Worm (Caenorhabditis elegans) whole organism, late embryonic: ENCODE results near the gene otpl-8.

ENCODE experiments used
- F13H6.1 ChIP-seq: sonication (generic microtip); optimal IDR thresholded peaks from 2 replicates; lab custom pipeline; 2016; ENCODE audit warnings: missing genetic modification characterization, missing compliant biosample characterization
- K09A11.1 ChIP-seq: sonication (generic microtip); optimal IDR thresholded peaks from 2 replicates; lab custom pipeline; 2017; ENCODE audit warnings: antibody characterized with exemption, mild to moderate bottlenecking, missing genetic modification characterization, missing compliant biosample characterization; ENCODE audit not compliant: insufficient read depth
- T23F11.4 ChIP-seq: fragments of 200-800 bp; sonication (Bioruptor generic); optimal IDR thresholded peaks from 2 replicates; lab custom pipeline; 2018; ENCODE audit warnings: mild to moderate bottlenecking, missing genetic modification characterization, missing compliant biosample characterization
- Y22D7AL.16 ChIP-seq: sonication (generic microtip); optimal IDR thresholded peaks from 2 replicates; lab custom pipeline; 2016; ENCODE audit warnings: missing genetic modification characterization, missing compliant biosample characterization
- ama-1 ChIP-seq: fragments of 150-350 bp; optimal IDR thresholded peaks from 2 replicates; lab custom pipeline; 2014
- ceh-14 ChIP-seq: sonication (generic microtip); optimal IDR thresholded peaks from 2 replicates; lab custom pipeline; 2016; ENCODE audit warnings: missing genotype, missing genetic modification characterization, missing compliant biosample characterization
- ceh-19 ChIP-seq: fragments of 200-800 bp; sonication (Bioruptor generic); optimal IDR thresholded peaks from 2 replicates; lab custom pipeline; 2018; ENCODE audit warnings: mild to moderate bottlenecking, missing genetic modification characterization, missing compliant biosample characterization
- ceh-31 ChIP-seq: sonication (generic microtip); optimal IDR thresholded peaks from 2 replicates; lab custom pipeline; 2016; ENCODE audit warnings: missing genetic modification characterization, missing compliant biosample characterization
- ceh-34 ChIP-seq: sonication (generic microtip); optimal IDR thresholded peaks from 2 replicates; lab custom pipeline; 2016; ENCODE audit warnings: mild to moderate bottlenecking, missing genetic modification characterization, missing compliant biosample characterization
- ceh-45 ChIP-seq: fragments of 200-800 bp; sonication (Bioruptor generic); IDR thresholded peaks from 2 replicates; pipeline ENCODE4 v1.3.6; 2022; ENCODE audit warnings: missing genetic modification reagents, missing genetic modification characterization, missing compliant biosample characterization
- ceh-6 ChIP-seq: fragments of 200-800 bp; sonication (Bioruptor generic); optimal IDR thresholded peaks from 2 replicates; lab custom pipeline; 2018; ENCODE audit warnings: mild to moderate bottlenecking, missing genetic modification characterization, missing compliant biosample characterization
- ceh-9 ChIP-seq: sonication (generic microtip); optimal IDR thresholded peaks from 2 replicates; lab custom pipeline; 2016; ENCODE audit warnings: mild to moderate bottlenecking, missing genetic modification characterization, inconsistent platforms, missing compliant biosample characterization
- dmd-4 ChIP-seq: sonication (generic microtip); optimal IDR thresholded peaks from 2 replicates; lab custom pipeline; 2016; ENCODE audit warnings: borderline replicate concordance, missing genetic modification characterization, missing compliant biosample characterization
- ets-4 ChIP-seq: sonication (generic microtip); optimal IDR thresholded peaks from 2 replicates; lab custom pipeline; 2016; ENCODE audit warnings: missing genetic modification characterization, missing compliant biosample characterization
- eyg-1 ChIP-seq: sonication (generic microtip); optimal IDR thresholded peaks from 2 replicates; lab custom pipeline; 2016; ENCODE audit warnings: missing genotype, missing genetic modification characterization, missing compliant biosample characterization
- fkh-10 ChIP-seq: fragments of 150-350 bp; optimal IDR thresholded peaks from 2 replicates; lab custom pipeline; 2014; ENCODE audit warnings: missing biosample characterization, missing genetic modification reagents, missing genetic modification characterization
- fkh-6 ChIP-seq: sonication (generic microtip); optimal IDR thresholded peaks from 2 replicates; lab custom pipeline; 2016; ENCODE audit warnings: missing genetic modification characterization, missing compliant biosample characterization
- hlh-30 ChIP-seq: sonication (generic microtip); optimal IDR thresholded peaks from 2 replicates; lab custom pipeline; 2017; ENCODE audit warnings: antibody characterized with exemption, missing genetic modification characterization, missing compliant biosample characterization; ENCODE audit not compliant: insufficient read depth
- hlh-8 ChIP-seq: sonication (generic microtip); optimal IDR thresholded peaks from 2 replicates; lab custom pipeline; 2016; ENCODE audit warnings: missing genotype, missing genetic modification characterization, missing compliant biosample characterization
- lim-6 ChIP-seq: sonication (generic microtip); optimal IDR thresholded peaks from 2 replicates; lab custom pipeline; 2016; ENCODE audit warnings: missing genetic modification characterization, missing compliant biosample characterization
- lin-11 ChIP-seq: fragments of 200-800 bp; sonication (Bioruptor generic); optimal IDR thresholded peaks from 2 replicates; lab custom pipeline; 2018; ENCODE audit warnings: mild to moderate bottlenecking, missing genetic modification characterization, missing compliant biosample characterization
- madf-2 ChIP-seq: sonication (generic microtip); optimal IDR thresholded peaks from 2 replicates; lab custom pipeline; 2017; ENCODE audit warnings: missing genetic modification characterization, missing compliant biosample characterization
- npax-4 ChIP-seq: sonication (generic microtip); optimal IDR thresholded peaks from 2 replicates; lab custom pipeline; 2016; ENCODE audit warnings: missing genetic modification characterization, missing compliant biosample characterization
- odd-2 ChIP-seq: sonication (generic microtip); optimal IDR thresholded peaks from 2 replicates; lab custom pipeline; 2017; ENCODE audit warnings: antibody characterized with exemption, mild to moderate bottlenecking, missing genetic modification characterization, missing compliant biosample characterization
- pag-3 ChIP-seq: sonication (generic microtip); optimal IDR thresholded peaks from 2 replicates; lab custom pipeline; 2016; ENCODE audit warnings: missing compliant biosample characterization, missing genetic modification characterization, borderline replicate concordance
- pha-2 ChIP-seq: sonication (generic microtip); optimal IDR thresholded peaks from 2 replicates; lab custom pipeline; 2017; ENCODE audit warnings: mild to moderate bottlenecking, missing genetic modification characterization, missing compliant biosample characterization
- pqm-1 ChIP-seq: sonication (generic microtip); optimal IDR thresholded peaks from 2 replicates; lab custom pipeline; 2016; ENCODE audit warnings: missing genetic modification characterization, missing compliant biosample characterization
- sdc-2 ChIP-seq: sonication (generic microtip); optimal IDR thresholded peaks from 2 replicates; lab custom pipeline; 2016; ENCODE audit warnings: missing genotype, missing genetic modification characterization, missing compliant biosample characterization
- sox-4 ChIP-seq: sonication (generic microtip); optimal IDR thresholded peaks from 2 replicates; lab custom pipeline; 2017; ENCODE audit warnings: mild to moderate bottlenecking, missing genetic modification characterization, inconsistent platforms, missing compliant biosample characterization
- tbx-2 ChIP-seq: sonication (generic microtip); optimal IDR thresholded peaks from 2 replicates; lab custom pipeline; 2016; ENCODE audit warnings: missing genetic modification characterization, missing compliant biosample characterization
- tbx-7 ChIP-seq: sonication (generic microtip); optimal IDR thresholded peaks from 2 replicates; lab custom pipeline; 2016; ENCODE audit warnings: missing genotype, missing genetic modification characterization, missing compliant biosample characterization
- ttx-3 ChIP-seq: sonication (generic microtip); optimal IDR thresholded peaks from 2 replicates; lab custom pipeline; 2016; ENCODE audit warnings: missing genetic modification reagents, missing genetic modification characterization, missing compliant biosample characterization
- unc-3 ChIP-seq, 2 experiments: fragments of 200-800 bp in 1 of 2; sonication (Bioruptor generic) in 1 of 2; sonication (generic microtip) in 1 of 2; conservative IDR thresholded peaks in 1 of 2; optimal IDR thresholded peaks in 1 of 2; 2 replicates each; pipeline versions ENCODE4 v1.3.6 to Lab custom; 2016 to 2022; ENCODE audit warnings: missing compliant biosample characterization in 2 of 2, missing genetic modification characterization in 2 of 2, missing genetic modification reagents in 1 of 2
- ztf-16 ChIP-seq: sonication (generic microtip); optimal IDR thresholded peaks from 2 replicates; lab custom pipeline; 2017; ENCODE audit warnings: missing genetic modification characterization, missing compliant biosample characterization

The otpl-8 gene

DNA sequence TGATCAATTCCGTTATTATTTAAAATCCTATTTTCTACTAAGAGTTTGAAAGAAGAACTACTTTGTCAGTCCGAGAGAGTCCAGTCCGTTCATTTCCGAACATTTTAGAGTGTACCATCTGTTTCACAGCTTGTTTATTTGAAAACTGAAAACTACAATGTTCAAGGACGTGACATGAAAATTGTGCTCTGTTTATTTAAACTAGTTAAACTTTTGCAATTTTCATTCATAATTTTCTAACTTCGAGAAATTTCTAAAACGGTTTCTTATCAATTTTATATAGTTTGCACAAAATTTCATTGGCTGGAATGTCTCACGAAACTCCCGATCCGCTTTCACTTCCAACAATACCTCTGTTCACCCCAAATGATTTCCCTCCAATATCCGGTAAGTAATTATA, 9.7 kb upstream of the otpl-8 start, which contains the start of gene C04B4.1:
Gene C04B4.1, plus strand, starts transcription at position 301 of the 400 bp plus-strand sequence.
- TF ChIP-seq ceh-14 (tag; lab: Kevin White, UChicago) (no peak), ztf-16 (no peak), npax-4 (tag; lab: Kevin White, UChicago) (no peak), tbx-7 (tag; lab: Kevin White, UChicago) (no peak), madf-2 (tag; lab: Kevin White, UChicago) (no peak), lin-11 (tag; lab: Kevin White, UChicago) (no peak), tbx-2 (no peak), hlh-8 (tag; lab: Kevin White, UChicago) (no peak), ama-1 (lab: Kevin White, UChicago) (no peak), K09A11.1 (tag; lab: Kevin White, UChicago) (no peak), fkh-10 (GFP tag; lab: Kevin White, UChicago) (no peak), sox-4 (tag; lab: Kevin White, UChicago) (no peak), pag-3 (tag; lab: Kevin White, UChicago) (no peak), ttx-3 (tag; lab: Kevin White, UChicago) (no peak), ceh-45 (GFP tag; lab: Robert Waterston, UW) (no peak), pqm-1 (no peak), fkh-6 (tag; lab: Kevin White, UChicago) (no peak)

DNA sequence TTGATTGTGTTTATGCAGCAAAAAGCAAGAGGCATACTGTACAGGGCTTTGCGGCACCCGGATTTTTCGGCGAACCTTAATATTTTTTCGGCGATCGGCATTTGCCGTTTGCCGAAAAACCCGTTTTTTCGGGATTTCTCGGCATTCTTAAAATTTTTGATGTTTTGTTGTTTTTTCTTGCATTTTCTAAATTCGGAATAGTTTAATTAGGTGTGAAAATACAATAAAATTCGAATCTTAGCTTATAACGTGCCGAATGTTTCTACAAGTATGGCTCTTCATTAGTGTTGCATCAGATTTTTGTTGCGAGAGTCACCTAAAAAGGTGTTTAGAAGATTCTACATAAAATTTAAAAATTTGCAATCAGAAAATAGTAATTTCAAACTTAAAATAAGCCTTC, 4.8 kb upstream of the otpl-8 start, which contains the start of gene C04B4.6:
Gene C04B4.6, minus strand, starts transcription at position 101 of the 400 bp plus-strand sequence.
- no peak for TF ChIP-seq dmd-4 (tag; lab: Kevin White, UChicago)
- no peak for TF ChIP-seq eyg-1 (tag; lab: Kevin White, UChicago)
- TF ChIP-seq pha-2 (tag; lab: Kevin White, UChicago), result no peak
- TF ChIP-seq ceh-31 (tag; lab: Kevin White, UChicago), result no peak
- TF ChIP-seq ceh-9, result no peak
- no peak for TF ChIP-seq lim-6
- TF ChIP-seq ceh-19 (GFP tag; lab: Kevin White, UChicago), result no peak
- TF ChIP-seq ceh-34 (tag; lab: Kevin White, UChicago), result no peak
- no peak for TF ChIP-seq sdc-2 (tag; lab: Kevin White, UChicago)
- no peak for TF ChIP-seq K09A11.1 (tag; lab: Kevin White, UChicago)

DNA sequence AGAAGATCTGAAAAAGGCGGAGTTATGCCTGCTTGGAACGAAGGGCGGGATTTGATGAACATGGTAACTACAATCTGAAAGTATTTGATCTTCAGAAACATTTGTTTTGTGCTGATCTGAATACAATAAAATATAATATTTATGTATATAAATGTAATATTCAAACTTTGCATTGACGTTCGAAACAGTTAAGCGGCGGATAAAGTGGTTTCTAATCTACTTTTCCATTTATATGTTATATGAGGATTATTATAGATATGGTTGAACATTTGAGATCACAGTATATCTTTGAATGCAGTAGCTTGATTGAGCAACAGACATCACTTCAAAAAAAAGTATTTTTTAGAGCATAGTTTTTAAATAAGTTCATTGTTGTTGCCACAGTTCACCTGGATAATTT, 3.1 kb upstream of the otpl-8 start, which contains the start of gene H19J13.2:
Gene H19J13.2, minus strand, starts transcription at position 101 of the 400 bp plus-strand sequence.
- TF ChIP-seq ztf-16, result no peak
- TF ChIP-seq odd-2 (tag; lab: Kevin White, UChicago), result no peak
- no peak for TF ChIP-seq T23F11.4
- TF ChIP-seq unc-3 (GFP tag; conservative IDR thresholded peaks at IDR 0.05; lab: Robert Waterston, UW), result no peak
- no peak for TF ChIP-seq unc-3 (tag; optimal IDR thresholded peaks at IDR 0.05; lab: Kevin White, UChicago)
- TF ChIP-seq Y22D7AL.16 (tag; lab: Kevin White, UChicago), result no peak
- no peak for TF ChIP-seq lim-6

DNA sequence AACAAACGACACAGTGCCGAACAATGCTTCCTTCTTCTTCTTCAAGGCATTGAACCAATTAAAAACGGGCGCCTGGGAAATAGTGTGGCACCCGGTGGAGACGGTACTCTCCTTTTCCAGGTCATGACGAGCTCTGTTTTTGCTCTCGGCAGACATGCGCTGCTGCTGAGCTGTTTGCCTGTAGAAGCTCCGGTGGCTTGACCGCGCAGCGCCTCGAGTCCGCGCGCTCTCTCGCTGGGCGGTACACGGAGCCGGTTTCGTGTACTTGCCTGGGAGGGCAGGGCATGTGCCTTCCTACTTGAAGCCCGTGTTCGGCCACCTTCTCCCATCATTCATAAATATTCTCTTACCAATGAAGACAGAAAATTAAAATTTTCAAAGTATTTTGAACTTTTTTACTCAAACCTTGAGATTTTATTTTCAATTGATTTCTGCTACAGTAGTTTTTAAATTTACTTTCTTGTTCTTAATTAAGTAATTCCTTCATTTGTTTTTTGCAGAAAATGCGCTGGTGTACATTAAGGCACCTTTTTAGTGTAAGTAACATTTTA, 10.3 kb downstream of the otpl-8 start, which contains the start of gene E01G6.1:
Gene E01G6.1, plus strand, starts transcription at position 501 of the 551 bp plus-strand sequence.
- TF ChIP-seq ceh-6 (GFP tag; lab: Kevin White, UChicago), result no peak
- no peak for TF ChIP-seq ets-4
- TF ChIP-seq hlh-8 (tag; lab: Kevin White, UChicago), result no peak
- no peak for TF ChIP-seq F13H6.1 (tag; lab: Kevin White, UChicago)

DNA sequence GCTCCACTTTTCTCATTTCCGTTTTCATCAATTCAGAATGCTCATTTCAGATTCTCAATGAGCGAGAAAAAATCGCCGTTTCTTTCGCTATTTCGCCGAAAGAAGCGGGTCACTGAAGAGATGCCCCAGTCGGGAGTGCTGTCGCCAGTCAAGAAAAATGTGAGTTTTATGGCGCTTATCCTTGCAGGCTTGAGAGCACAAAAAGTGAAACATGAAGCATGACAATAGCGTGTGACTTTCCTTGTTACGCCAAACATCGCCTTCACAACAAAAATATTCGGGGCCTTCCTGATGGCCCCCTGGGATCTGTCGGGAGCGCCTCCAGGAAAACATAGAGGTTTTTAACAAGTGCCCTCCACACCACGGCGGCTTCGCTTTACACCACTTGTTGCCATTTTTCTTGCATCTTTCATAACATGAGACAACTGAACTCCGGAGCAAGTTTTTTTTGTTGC, 14.1 kb downstream of the otpl-8 start, which contains the start of gene E01G6.2:
Gene E01G6.2, plus strand, starts transcription at position 51 of the 455 bp plus-strand sequence.
- TF ChIP-seq hlh-30 (tag; lab: Kevin White, UChicago) (no peak), K09A11.1 (tag; lab: Kevin White, UChicago) (no peak), fkh-6 (tag; lab: Kevin White, UChicago) (no peak), dmd-4 (tag; lab: Kevin White, UChicago) (no peak), Y22D7AL.16 (tag; lab: Kevin White, UChicago) (no peak)
- TF ChIP-seq, all 69 proteins: peak for 0
